Fruit fly (Drosophila melanogaster) whole organism, embryonic: ENCODE measurements around the gene nan.

Source experiments
- Atf-2 ChIP-seq: fragments of 200-800 bp; sonication (Bioruptor generic); optimal IDR thresholded peaks from 2 replicates; lab custom pipeline; 2016; ENCODE audit warnings: missing biosample characterization, missing genetic modification characterization
- CG10147 ChIP-seq: fragments of 200-800 bp; sonication (Bioruptor generic); optimal IDR thresholded peaks from 2 replicates; lab custom pipeline; 2019; ENCODE audit warnings: missing biosample characterization, mild to moderate bottlenecking, missing genetic modification characterization, moderate library complexity
- CG10366 ChIP-seq: fragments of 200-800 bp; sonication (Bioruptor generic); IDR thresholded peaks from 2 replicates; pipeline ENCODE4 v1.3.6; 2022; ENCODE audit warnings: missing biosample characterization, missing genetic modification characterization
- CG10565 ChIP-seq: fragments of 200-800 bp; sonication (Bioruptor generic); optimal IDR thresholded peaks from 3 replicates; lab custom pipeline; 2016; ENCODE audit warnings: missing biosample characterization, mild to moderate bottlenecking, missing genetic modification characterization
- CG11247 ChIP-seq: fragments of 200-800 bp; sonication (Bioruptor generic); IDR thresholded peaks from 2 replicates; pipeline ENCODE4 v1.3.6; 2022; ENCODE audit warnings: missing biosample characterization, missing genetic modification characterization
- CG11456 ChIP-seq: fragments of 200-800 bp; sonication (Bioruptor generic); IDR thresholded peaks from 3 replicates; pipeline ENCODE4 v1.3.6; 2022; ENCODE audit warnings: missing biosample characterization, missing genetic modification characterization
- CG11560 ChIP-seq: fragments of 200-800 bp; sonication (Bioruptor generic); IDR thresholded peaks from 3 replicates; pipeline ENCODE4 v1.3.6; 2022; ENCODE audit warnings: missing biosample characterization, missing genetic modification characterization
- CG11695 ChIP-seq: fragments of 200-800 bp; sonication (Bioruptor generic); IDR thresholded peaks from 3 replicates; pipeline ENCODE4 v1.3.6; 2022; ENCODE audit warnings: missing biosample characterization, missing genetic modification characterization
- CG15479 ChIP-seq: fragments of 200-800 bp; sonication (Bioruptor generic); optimal IDR thresholded peaks from 3 replicates; lab custom pipeline; 2019; ENCODE audit warnings: missing biosample characterization, mild to moderate bottlenecking, missing genetic modification characterization, moderate library complexity
- CG17186 ChIP-seq: fragments of 200-800 bp; sonication (Bioruptor generic); optimal IDR thresholded peaks from 3 replicates; lab custom pipeline; 2017; ENCODE audit warnings: missing biosample characterization, missing genetic modification reagents, missing genetic modification characterization
- CG17359 ChIP-seq: fragments of 200-800 bp; sonication (Bioruptor generic); optimal IDR thresholded peaks from 3 replicates; lab custom pipeline; 2018; ENCODE audit warnings: missing biosample characterization, mild to moderate bottlenecking, missing genetic modification characterization, moderate library complexity
- CG17912 ChIP-seq: fragments of 200-800 bp; sonication (Bioruptor generic); optimal IDR thresholded peaks from 2 replicates; lab custom pipeline; 2018; ENCODE audit warnings: missing biosample characterization, mild to moderate bottlenecking, missing genetic modification characterization
- CG30020 ChIP-seq: fragments of 200-800 bp; optimal IDR thresholded peaks from 2 replicates; lab custom pipeline; 2019; ENCODE audit warnings: missing biosample characterization, mild to moderate bottlenecking, missing genetic modification characterization, moderate library complexity
- CG3065 ChIP-seq: fragments of 200-800 bp; sonication (Bioruptor generic); optimal IDR thresholded peaks from 2 replicates; lab custom pipeline; 2016; ENCODE audit warnings: missing biosample characterization, missing genetic modification characterization
- CG3281 ChIP-seq: fragments of 200-800 bp; sonication (Bioruptor generic); optimal IDR thresholded peaks from 3 replicates; lab custom pipeline; 2017; ENCODE audit warnings: missing biosample characterization, mild to moderate bottlenecking, missing genetic modification characterization
- CG5180 ChIP-seq: fragments of 200-800 bp; sonication (Bioruptor generic); optimal IDR thresholded peaks from 3 replicates; lab custom pipeline; 2017; ENCODE audit warnings: missing biosample characterization, missing genetic modification characterization, mild to moderate bottlenecking, moderate library complexity, missing genetic modification reagents
- CG7987 ChIP-seq: fragments of 200-800 bp; sonication (Bioruptor generic); optimal IDR thresholded peaks from 2 replicates; lab custom pipeline; 2018; ENCODE audit warnings: missing biosample characterization, mild to moderate bottlenecking, missing genetic modification characterization, moderate library complexity
- CG9437 ChIP-seq: fragments of 200-800 bp; sonication (Bioruptor generic); optimal IDR thresholded peaks from 2 replicates; lab custom pipeline; 2018; ENCODE audit warnings: missing biosample characterization, mild to moderate bottlenecking, missing genetic modification characterization
- Camta ChIP-seq: fragments of 200-800 bp; sonication (Bioruptor generic); optimal IDR thresholded peaks from 2 replicates; lab custom pipeline; 2016; ENCODE audit warnings: missing biosample characterization, missing genetic modification characterization
- E2f1 ChIP-seq: fragments of 200-800 bp; sonication (Bioruptor generic); IDR thresholded peaks from 2 replicates; pipeline ENCODE4 v1.3.6; 2022; ENCODE audit warnings: missing biosample characterization, missing genetic modification characterization
- E2f2 ChIP-seq: fragments of 200-800 bp; sonication (Bioruptor generic); IDR thresholded peaks from 2 replicates; pipeline ENCODE4 v1.3.6; 2022; ENCODE audit warnings: missing biosample characterization, missing genetic modification characterization
- Gsc ChIP-seq: fragments of 200-800 bp; sonication (Bioruptor generic); IDR thresholded peaks from 2 replicates; pipeline ENCODE4 v1.3.6; 2022; ENCODE audit warnings: missing biosample characterization, missing genetic modification characterization
- HmgZ ChIP-seq: fragments of 200-800 bp; sonication (Bioruptor generic); optimal IDR thresholded peaks from 2 replicates; lab custom pipeline; 2018; ENCODE audit warnings: missing biosample characterization, mild to moderate bottlenecking, missing genetic modification characterization
- Hr3 ChIP-seq: fragments of 200-800 bp; sonication (Bioruptor generic); optimal IDR thresholded peaks from 3 replicates; lab custom pipeline; 2016; ENCODE audit warnings: missing biosample characterization, missing genetic modification characterization
- MESR4 ChIP-seq: fragments of 200-800 bp; sonication (Bioruptor generic); optimal IDR thresholded peaks from 2 replicates; lab custom pipeline; 2018; ENCODE audit warnings: missing biosample characterization, mild to moderate bottlenecking, missing genetic modification characterization, moderate library complexity
- Max ChIP-seq: fragments of 200-800 bp; sonication (Bioruptor generic); optimal IDR thresholded peaks from 2 replicates; lab custom pipeline; 2016; ENCODE audit warnings: missing biosample characterization, mild to moderate bottlenecking, missing genetic modification characterization
- Mes4 ChIP-seq: fragments of 200-800 bp; sonication (Bioruptor generic); optimal IDR thresholded peaks from 2 replicates; lab custom pipeline; 2016; ENCODE audit warnings: missing biosample characterization, missing genetic modification characterization
- NFAT ChIP-seq: fragments of 200-800 bp; sonication (Bioruptor generic); IDR thresholded peaks from 2 replicates; pipeline ENCODE4 v1.3.6; 2022; ENCODE audit warnings: missing biosample characterization, missing genetic modification characterization
- Oli ChIP-seq: fragments of 200-800 bp; sonication (Bioruptor generic); optimal IDR thresholded peaks from 2 replicates; lab custom pipeline; 2018; ENCODE audit warnings: missing biosample characterization, mild to moderate bottlenecking, missing genetic modification characterization, moderate library complexity
- Spps ChIP-seq: fragments of 200-800 bp; sonication (Bioruptor generic); optimal IDR thresholded peaks from 2 replicates; lab custom pipeline; 2018; ENCODE audit warnings: missing biosample characterization, mild to moderate bottlenecking, missing genetic modification characterization
- Sry-δ ChIP-seq: fragments of 200-800 bp; sonication (Bioruptor generic); optimal IDR thresholded peaks from 2 replicates; lab custom pipeline; 2016; ENCODE audit warnings: missing biosample characterization, missing genetic modification characterization
- ab ChIP-seq: fragments of 200-800 bp; sonication (Bioruptor generic); optimal IDR thresholded peaks from 2 replicates; lab custom pipeline; 2016; ENCODE audit warnings: missing biosample characterization, missing genetic modification characterization
- abd-A ChIP-seq: fragments of 200-800 bp; sonication (Bioruptor generic); optimal IDR thresholded peaks from 3 replicates; lab custom pipeline; 2019; ENCODE audit warnings: missing biosample characterization, mild to moderate bottlenecking, missing genetic modification characterization, moderate library complexity
- ase ChIP-seq: fragments of 200-800 bp; sonication (Bioruptor generic); IDR thresholded peaks from 3 replicates; pipeline ENCODE4 v1.3.6; 2022; ENCODE audit warnings: missing biosample characterization, missing genetic modification characterization
- chm ChIP-seq: fragments of 200-800 bp; sonication (Bioruptor generic); IDR thresholded peaks from 2 replicates; pipeline ENCODE4 v1.3.6; 2022; ENCODE audit warnings: missing biosample characterization, missing genetic modification characterization
- crol ChIP-seq: fragments of 200-800 bp; sonication (Bioruptor generic); IDR thresholded peaks from 2 replicates; pipeline ENCODE4 v1.3.6; 2022; ENCODE audit warnings: missing biosample characterization, missing genetic modification characterization
- fd3F ChIP-seq: fragments of 200-800 bp; sonication (Bioruptor generic); optimal IDR thresholded peaks from 2 replicates; lab custom pipeline; 2018; ENCODE audit warnings: missing biosample characterization, mild to moderate bottlenecking, missing genetic modification characterization, moderate library complexity
- gcm ChIP-seq: fragments of 200-800 bp; sonication (Bioruptor generic); optimal IDR thresholded peaks from 2 replicates; lab custom pipeline; 2019; ENCODE audit warnings: missing biosample characterization, mild to moderate bottlenecking, missing genetic modification characterization, moderate library complexity
- lilli ChIP-seq: fragments of 200-800 bp; sonication (Bioruptor generic); optimal IDR thresholded peaks from 3 replicates; lab custom pipeline; 2016; ENCODE audit warnings: missing biosample characterization, missing genetic modification characterization
- mirr ChIP-seq: fragments of 200-800 bp; sonication (Bioruptor generic); optimal IDR thresholded peaks from 3 replicates; lab custom pipeline; 2018; ENCODE audit warnings: missing biosample characterization, mild to moderate bottlenecking, missing genetic modification characterization
- mld ChIP-seq: fragments of 200-800 bp; sonication (Bioruptor generic); IDR thresholded peaks from 3 replicates; pipeline ENCODE4 v1.3.6; 2022; ENCODE audit warnings: missing biosample characterization, missing genetic modification characterization; ENCODE audit not compliant: partially characterized antibody
- org-1 ChIP-seq: fragments of 200-800 bp; sonication (Bioruptor generic); optimal IDR thresholded peaks from 2 replicates; lab custom pipeline; 2017; ENCODE audit warnings: missing biosample characterization, missing genetic modification characterization
- pan ChIP-seq, 4 experiments: fragments of >200 bp in 3 of 4; fragments of 200-800 bp in 1 of 4; sonication (Bioruptor generic) in 1 of 4; optimal IDR thresholded peaks in 3 of 4; IDR thresholded peaks in 1 of 4; 2 replicates each; pipeline versions ENCODE4 v1.3.6 to Lab custom; 2017 to 2022; ENCODE audit warnings: missing biosample characterization in 2 of 4, missing genetic modification characterization in 2 of 4, mixed read lengths in 1 of 4
- pb ChIP-seq: fragments of 200-800 bp; sonication (Bioruptor generic); optimal IDR thresholded peaks from 3 replicates; lab custom pipeline; 2016; ENCODE audit warnings: missing biosample characterization, missing genetic modification characterization
- pnt ChIP-seq: fragments of 200-800 bp; sonication (Bioruptor generic); optimal IDR thresholded peaks from 3 replicates; lab custom pipeline; 2016; ENCODE audit warnings: missing biosample characterization, missing genetic modification characterization
- pros ChIP-seq: fragments of 200-800 bp; sonication (Bioruptor generic); optimal IDR thresholded peaks from 3 replicates; lab custom pipeline; 2019; ENCODE audit warnings: missing biosample characterization, mild to moderate bottlenecking, missing genetic modification characterization, moderate library complexity
- repo ChIP-seq: fragments of 200-800 bp; sonication (Bioruptor generic); optimal IDR thresholded peaks from 2 replicates; lab custom pipeline; 2016; ENCODE audit warnings: missing biosample characterization, missing genetic modification characterization
- trem ChIP-seq: fragments of 200-800 bp; optimal IDR thresholded peaks from 3 replicates; lab custom pipeline; 2019; ENCODE audit warnings: missing biosample characterization, mild to moderate bottlenecking, missing genetic modification characterization, moderate library complexity
- wek ChIP-seq: fragments of 200-800 bp; sonication (Bioruptor generic); optimal IDR thresholded peaks from 3 replicates; lab custom pipeline; 2018; ENCODE audit warnings: missing biosample characterization, mild to moderate bottlenecking, missing genetic modification characterization, moderate library complexity

nan gene

dm6 chr3L:14190625-14191475 lies 1.4 kb upstream of the nan start, which contains the start of gene nuf (continued):
- peak; percentile 50; the same call in 1 of the 2 replicates for TF ChIP-seq E2f1
- TF ChIP-seq ab = no peak
- no peak for TF ChIP-seq CG11247
- TF ChIP-seq org-1 (GFP tag; lab: Kevin White, UChicago) = no peak
- peak; percentile 7 for TF ChIP-seq Max (GFP tag; lab: Kevin White, UChicago)
- no peak for TF ChIP-seq CG10366
- no peak for TF ChIP-seq Spps (tag; lab: Kevin White, UChicago)
- TF ChIP-seq CG17912 (GFP tag; lab: Kevin White, UChicago) = peak; percentile 31
- no peak for TF ChIP-seq Sry-δ (GFP tag; lab: Kevin White, UChicago)
- TF ChIP-seq wek (GFP tag; lab: Kevin White, UChicago) = peak; percentile 60
- no peak; the same call in 1 of the 2 replicates for TF ChIP-seq E2f2 (GFP tag; lab: Robert Waterston, UW)
- TF ChIP-seq CG9437 (GFP tag; lab: Kevin White, UChicago) = peak; percentile 3
- TF ChIP-seq Oli (tag; lab: Kevin White, UChicago) = no peak
- TF ChIP-seq HmgZ (tag; lab: Kevin White, UChicago) = peak; percentile 46
- TF ChIP-seq fd3F (GFP tag; lab: Kevin White, UChicago) = no peak
- no peak for TF ChIP-seq pnt (GFP tag; lab: Kevin White, UChicago)
- peak; percentile 90 for TF ChIP-seq CG7987 (GFP tag; lab: Kevin White, UChicago)
- TF ChIP-seq CG10147 (GFP tag; lab: Kevin White, UChicago) = peak; percentile 54
- TF ChIP-seq mirr (GFP tag; lab: Kevin White, UChicago) = peak; percentile 67
- TF ChIP-seq CG17186 (GFP tag; lab: Kevin White, UChicago) = no peak
- TF ChIP-seq trem (tag; lab: Kevin White, UChicago) = peak; percentile 51
- peak; percentile 34 for TF ChIP-seq CG17359
- no peak for TF ChIP-seq mld (GFP tag; lab: Robert Waterston, UW)
- no peak for TF ChIP-seq CG11560
- no peak for TF ChIP-seq crol (GFP tag; lab: Robert Waterston, UW)
- no peak for TF ChIP-seq CG10565 (GFP tag; lab: Kevin White, UChicago)
- TF ChIP-seq CG15479 (GFP tag; lab: Kevin White, UChicago) = peak; percentile 85
- TF ChIP-seq ase (GFP tag; lab: Robert Waterston, UW) = no peak
- no peak for TF ChIP-seq CG11456 (GFP tag; lab: Robert Waterston, UW)
- peak; percentile 60 for TF ChIP-seq MESR4
- peak; percentile 19 for TF ChIP-seq pb (GFP tag; lab: Kevin White, UChicago)
- TF ChIP-seq CG3065 (GFP tag; lab: Kevin White, UChicago) = no peak
- TF ChIP-seq CG5180 (GFP tag; lab: Kevin White, UChicago) = peak; percentile 62
- TF ChIP-seq CG3281 (GFP tag; lab: Kevin White, UChicago) = peak; percentile 85
- no peak for TF ChIP-seq Camta (GFP tag; lab: Kevin White, UChicago)
- TF ChIP-seq Mes4 (GFP tag; lab: Kevin White, UChicago) = peak; percentile 9
- peak; percentile 84 for TF ChIP-seq chm (GFP tag; lab: Robert Waterston, UW)
- peak; percentile 37 for TF ChIP-seq repo
- peak; percentile 58 for TF ChIP-seq pros
- TF ChIP-seq Gsc (GFP tag; lab: Robert Waterston, UW) = no peak
- TF ChIP-seq NFAT (GFP tag; lab: Robert Waterston, UW) = no peak
- TF ChIP-seq gcm (GFP tag; lab: Kevin White, UChicago) = peak; percentile 9
- no peak for TF ChIP-seq CG30020
- no peak for TF ChIP-seq lilli (GFP tag; lab: Kevin White, UChicago)
- TF ChIP-seq pan (optimal IDR thresholded peaks at IDR 0.05; lab: Kevin White, UChicago) = no peak
- TF ChIP-seq pan (GFP tag; optimal IDR thresholded peaks at IDR 0.05 in 1 of 2, IDR thresholded peaks at IDR 0.05 in 1 of 2) = peak in 1 of 2 experiments; percentile 73
- no peak for TF ChIP-seq abd-A (tag; lab: Kevin White, UChicago)
- TF ChIP-seq Hr3 = no peak
- peak; percentile 59; the same call in 2 of the 3 replicates for TF ChIP-seq CG11695
- TF ChIP-seq Atf-2 (GFP tag; lab: Kevin White, UChicago) = no peak
